Worm (Caenorhabditis elegans): ENCODE data around the gene cest-12.

Gene cest-12

DNA sequence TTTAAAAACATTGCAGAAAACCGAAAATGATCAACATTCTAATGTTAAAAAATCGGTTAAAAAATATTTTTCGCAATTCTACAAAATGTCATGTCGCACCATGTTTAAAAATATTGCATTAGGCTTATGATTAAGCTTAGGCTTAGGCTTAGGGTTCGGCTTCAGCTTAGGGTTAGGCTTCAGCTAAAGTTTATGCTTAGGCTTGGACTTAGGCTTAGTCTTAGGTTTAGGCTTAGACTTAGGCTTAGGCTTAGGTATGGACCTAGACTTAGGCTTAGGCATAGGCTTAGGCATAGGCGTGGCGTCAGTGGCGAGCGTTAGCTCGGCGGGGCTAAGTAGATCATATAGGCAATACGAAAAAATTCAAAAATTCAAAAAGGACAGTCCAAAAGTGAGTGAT is 17.1 kb upstream of the cest-12 start:
- TF ChIP-seq ceh-27 (GFP tag; optimal IDR thresholded peaks at IDR 0.05): no peak
- TF ChIP-seq lin-35 (GFP tag; optimal IDR thresholded peaks at IDR 0.05): no peak
- no peak for TF ChIP-seq snpc-1.3 (tag; optimal IDR thresholded peaks at IDR 0.05; ENCODE audit: insufficient read depth)
- TF ChIP-seq fkh-3 (tag; optimal IDR thresholded peaks at IDR 0.05): no peak
- TF ChIP-seq mxl-1 (tag; optimal IDR thresholded peaks at IDR 0.05): no peak
- TF ChIP-seq xnd-1 (tag; optimal IDR thresholded peaks at IDR 0.05): no peak
- TF ChIP-seq Y95B8A.8 (GFP tag; IDR thresholded peaks at IDR 0.05): no peak
- TF ChIP-seq B0261.1 (tag; optimal IDR thresholded peaks at IDR 0.05): no peak
- no peak for TF ChIP-seq egl-18 (GFP tag; IDR thresholded peaks at IDR 0.05)
- TF ChIP-seq F37B4.10 (GFP tag; IDR thresholded peaks at IDR 0.05): no peak
- TF ChIP-seq lag-1 (GFP tag; IDR thresholded peaks at IDR 0.05): no peak
- TF ChIP-seq F10E7.11 (tag; optimal IDR thresholded peaks at IDR 0.05): no peak

- TF ChIP-seq F55B11.4 (tag; optimal IDR thresholded peaks at IDR 0.05; ENCODE audit: borderline replicate concordance, insufficient read depth) (no peak), lin-40 (tag; optimal IDR thresholded peaks at IDR 0.05) (no peak), nhr-179 (tag; optimal IDR thresholded peaks at IDR 0.05) (no peak), hsf-1 (GFP tag; IDR thresholded peaks at IDR 0.05) (peak; percentile 93), rpc-1 (optimal IDR thresholded peaks at IDR 0.05) (peak; percentile 30), rpc-1 (tag; optimal IDR thresholded peaks at IDR 0.05) (no peak), F23B12.7 (tag; optimal IDR thresholded peaks at IDR 0.05; ENCODE audit: insufficient read depth) (no peak), aptf-3 (GFP tag; IDR thresholded peaks at IDR 0.05) (no peak), lsl-1 (GFP tag; optimal IDR thresholded peaks at IDR 0.05) (no peak), repo-1 (tag; optimal IDR thresholded peaks at IDR 0.05) (no peak), bed-1 (GFP tag; IDR thresholded peaks at IDR 0.05) (no peak), hmg-1.2 (GFP tag; IDR thresholded peaks at IDR 0.05) (no peak)
Observed at ce11 chrIII:12123427-12123826, 16.1 kb upstream of the cest-12 start.

ce11 chrIII:12121177-12121576 is 13.8 kb upstream of the cest-12 start:
- TF ChIP-seq let-526 (GFP tag; IDR thresholded peaks at IDR 0.05) (no peak), egl-18 (GFP tag; IDR thresholded peaks at IDR 0.05) (no peak)

DNA sequence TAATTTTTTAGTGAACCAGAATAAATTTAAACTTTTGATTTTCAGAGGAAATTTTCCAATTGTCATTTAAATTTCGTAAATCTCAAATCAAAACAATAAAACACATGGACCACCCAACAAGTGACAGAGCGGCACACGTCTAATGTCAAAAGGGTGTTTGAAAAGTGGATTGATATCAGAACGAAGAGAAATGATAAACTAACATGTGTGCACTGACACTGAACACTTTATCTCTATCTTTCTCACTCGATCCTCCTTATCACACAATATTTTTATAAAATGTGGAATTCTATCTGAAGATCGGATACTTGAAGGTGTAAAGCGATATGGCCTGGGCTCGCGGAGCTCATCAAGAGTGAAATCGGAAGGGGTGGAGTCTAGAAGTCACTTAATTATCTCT is 12.3 kb upstream of the cest-12 start:
- TF ChIP-seq ceh-100 (GFP tag; IDR thresholded peaks at IDR 0.05) (no peak), fkh-3 (tag; optimal IDR thresholded peaks at IDR 0.05) (no peak), zfh-2 (GFP tag; conservative IDR thresholded peaks at IDR 0.05) (no peak), bed-1 (GFP tag; IDR thresholded peaks at IDR 0.05) (no peak), atf-7 (tag; optimal IDR thresholded peaks at IDR 0.05) (no peak), dox-1 (GFP tag; IDR thresholded peaks at IDR 0.05) (no peak), let-526 (GFP tag; IDR thresholded peaks at IDR 0.05) (no peak), Y95B8A.8 (GFP tag; IDR thresholded peaks at IDR 0.05) (no peak), somi-1 (GFP tag; optimal IDR thresholded peaks at IDR 0.05) (no peak), egrh-3 (GFP tag; IDR thresholded peaks at IDR 0.05) (no peak), lin-35 (GFP tag; optimal IDR thresholded peaks at IDR 0.05) (no peak), dpl-1 (GFP tag; optimal IDR thresholded peaks at IDR 0.05) (no peak), madf-8 (GFP tag; conservative IDR thresholded peaks at IDR 0.05) (no peak), F37B4.10 (GFP tag; IDR thresholded peaks at IDR 0.05) (no peak), C06A6.2 (GFP tag; conservative IDR thresholded peaks at IDR 0.05) (no peak), ama-1 (optimal IDR thresholded peaks at IDR 0.05) (no peak), ama-1 (GFP tag; optimal IDR thresholded peaks at IDR 0.05) (no peak), hmg-20 (GFP tag; IDR thresholded peaks at IDR 0.05) (no peak)

All from whole organism, young adult.